Fruit fly (Drosophila melanogaster): ENCODE measurements around the gene CG42296.

The CG42296 gene

dm6 chr2L:2037165-2037550 is 1.3 kb upstream of the CG42296 start, which contains the start of gene lectin-22C:
Gene lectin-22C (minus strand): TSS chr2L:2037265.
- TF ChIP-seq CG3919 (GFP tag; optimal IDR thresholded peaks at IDR 0.05) (no peak), CG6276 (GFP tag; optimal IDR thresholded peaks at IDR 0.05) (no peak), CG11762 (GFP tag; optimal IDR thresholded peaks at IDR 0.05; ENCODE audit: insufficient read depth) (no peak), OdsH (GFP tag; optimal IDR thresholded peaks at IDR 0.05) (no peak), CG8632 (GFP tag; optimal IDR thresholded peaks at IDR 0.05) (no peak), CG4318 (GFP tag; optimal IDR thresholded peaks at IDR 0.05) (no peak), CG32006 (GFP tag; optimal IDR thresholded peaks at IDR 0.05) (no peak), CG10631 (GFP tag; optimal IDR thresholded peaks at IDR 0.05) (no peak), Ets21C (GFP tag; optimal IDR thresholded peaks at IDR 0.05) (no peak), salr (GFP tag; optimal IDR thresholded peaks at IDR 0.05) (no peak)

- TF ChIP-seq topi (GFP tag; optimal IDR thresholded peaks at IDR 0.05) (peak; percentile 13), pdm3 (GFP tag; optimal IDR thresholded peaks at IDR 0.05) (peak; percentile 0), cyc (GFP tag; optimal IDR thresholded peaks at IDR 0.05) (no peak), fkh (GFP tag; optimal IDR thresholded peaks at IDR 0.05) (no peak), achi (GFP tag; optimal IDR thresholded peaks at IDR 0.05) (peak; percentile 8), Lpt (GFP tag; optimal IDR thresholded peaks at IDR 0.05) (no peak), Eip78C (GFP tag) (peak; percentile 70), CG11902 (GFP tag; optimal IDR thresholded peaks at IDR 0.05) (peak; percentile 8), CG31627 (GFP tag; optimal IDR thresholded peaks at IDR 0.05) (no peak)
These were observed 3.8 kb downstream of the CG42296 start for dm6 chr2L:2032076-2032475.

dm6 chr2L:2031522-2031921 is 4.3 kb downstream of the CG42296 start:
- TF ChIP-seq svp (GFP tag), result peak; percentile 34
- TF ChIP-seq CG6276 (GFP tag; optimal IDR thresholded peaks at IDR 0.05), result no peak

dm6 chr2L:2022823-2023222 is 13.0 kb downstream of the CG42296 start:
- no peak for TF ChIP-seq salr (GFP tag; optimal IDR thresholded peaks at IDR 0.05)
- no peak for TF ChIP-seq Gug (GFP tag; IDR thresholded peaks at IDR 0.05)
- TF ChIP-seq Eip78C (GFP tag), result peak; percentile 60
- TF ChIP-seq net (GFP tag; optimal IDR thresholded peaks at IDR 0.05), result no peak
- TF ChIP-seq svp (GFP tag), result peak; percentile 51

dm6 chr2L:2015204-2015603 is 20.6 kb downstream of the CG42296 start:
- TF ChIP-seq fd85E (GFP tag; optimal IDR thresholded peaks at IDR 0.05) (no peak), dsx (GFP tag; optimal IDR thresholded peaks at IDR 0.05; ENCODE audit: poor library complexity, severe bottlenecking) (no peak), Eip78C (GFP tag) (peak; percentile 51), fkh (GFP tag; optimal IDR thresholded peaks at IDR 0.05) (peak; percentile 14), OdsH (GFP tag; optimal IDR thresholded peaks at IDR 0.05) (no peak)

- no peak for TF ChIP-seq net (GFP tag; optimal IDR thresholded peaks at IDR 0.05)
- TF ChIP-seq Hr4 (GFP tag; optimal IDR thresholded peaks at IDR 0.05), result peak; percentile 22
- no peak for TF ChIP-seq CG8319 (GFP tag; optimal IDR thresholded peaks at IDR 0.05)
- TF ChIP-seq Sox15 (GFP tag; optimal IDR thresholded peaks at IDR 0.05), result no peak
- TF ChIP-seq CG6792 (GFP tag; optimal IDR thresholded peaks at IDR 0.05), result no peak
- no peak for TF ChIP-seq Ets21C (GFP tag; optimal IDR thresholded peaks at IDR 0.05)
- TF ChIP-seq Hr39 (GFP tag; optimal IDR thresholded peaks at IDR 0.05), result no peak
- no peak for TF ChIP-seq lz (GFP tag; optimal IDR thresholded peaks at IDR 0.05)
- TF ChIP-seq Hr38 (GFP tag; optimal IDR thresholded peaks at IDR 0.05), result no peak
- peak; percentile 9 for TF ChIP-seq CG32006 (GFP tag; optimal IDR thresholded peaks at IDR 0.05)
- no peak for TF ChIP-seq salr (GFP tag; optimal IDR thresholded peaks at IDR 0.05)
- no peak for TF ChIP-seq esn (GFP tag; optimal IDR thresholded peaks at IDR 0.05)
- TF ChIP-seq CG16779 (tag; optimal IDR thresholded peaks at IDR 0.05), result no peak
- 0 out of 2 replicates have a peak, but pooled peaks have one; percentile 7 for TF ChIP-seq CG11294 (GFP tag; IDR thresholded peaks at IDR 0.05)
- TF ChIP-seq spab (GFP tag; optimal IDR thresholded peaks at IDR 0.05), result no peak
- TF ChIP-seq Blimp-1 (GFP tag; optimal IDR thresholded peaks at IDR 0.05), result no peak
- TF ChIP-seq svp (GFP tag), result no peak
- no peak for TF ChIP-seq CG11902 (GFP tag; optimal IDR thresholded peaks at IDR 0.05)
- no peak for TF ChIP-seq acj6 (GFP tag; optimal IDR thresholded peaks at IDR 0.05)
- no peak for TF ChIP-seq CG1621 (tag; optimal IDR thresholded peaks at IDR 0.05)
- TF ChIP-seq Sox14 (GFP tag; optimal IDR thresholded peaks at IDR 0.05), result no peak
- no peak for TF ChIP-seq CG9139 (GFP tag; optimal IDR thresholded peaks at IDR 0.05)
- no peak for TF ChIP-seq CG3919 (GFP tag; optimal IDR thresholded peaks at IDR 0.05)
- peak; percentile 3 for TF ChIP-seq CG10631 (GFP tag; optimal IDR thresholded peaks at IDR 0.05)
- peak; percentile 76 for TF ChIP-seq Eip78C (GFP tag)
- TF ChIP-seq CG3032 (tag; optimal IDR thresholded peaks at IDR 0.05), result no peak
- TF ChIP-seq cyc (GFP tag; optimal IDR thresholded peaks at IDR 0.05), result no peak
- no peak for TF ChIP-seq fd85E (GFP tag; optimal IDR thresholded peaks at IDR 0.05)
These were observed 21.9 kb downstream of the CG42296 start for dm6 chr2L:2013836-2014434.

Measured in whole organism, prepupa.